Fruit fly (Drosophila melanogaster): ENCODE measurements around the gene Aos1.
A peak's percentile ranks its signal among the peaks of the same experiment; 100 is the strongest.

Aos1 gene

dm6 chr3R:12406235-12407196, 27.1 kb downstream of the Aos1 start, which contains the start of gene CG5167 (continued):
- no peak for TF ChIP-seq sc (optimal IDR thresholded peaks at IDR 0.05)
- TF ChIP-seq sc (GFP tag; optimal IDR thresholded peaks at IDR 0.05), result no peak
- no peak for TF ChIP-seq CG3163 (GFP tag; optimal IDR thresholded peaks at IDR 0.05)
- no peak for TF ChIP-seq ERR (GFP tag; optimal IDR thresholded peaks at IDR 0.05)
- TF ChIP-seq fd3F (GFP tag; optimal IDR thresholded peaks at IDR 0.05), result peak; percentile 3
- TF ChIP-seq CG43689 (GFP tag; IDR thresholded peaks at IDR 0.05), result no peak
- 0 out of 3 replicates have a peak, but pooled peaks have one; percentile 22 for TF ChIP-seq dysf (GFP tag; IDR thresholded peaks at IDR 0.05)
- no peak for TF ChIP-seq Hr78 (GFP tag; optimal IDR thresholded peaks at IDR 0.05)
- TF ChIP-seq ems (GFP tag; optimal IDR thresholded peaks at IDR 0.05), result no peak
- TF ChIP-seq NC2β (GFP tag; optimal IDR thresholded peaks at IDR 0.05), result no peak
- TF ChIP-seq CG15269 (tag; optimal IDR thresholded peaks at IDR 0.05), result peak; percentile 47
- no peak for TF ChIP-seq nau (GFP tag; optimal IDR thresholded peaks at IDR 0.05)
- TF ChIP-seq pita (GFP tag; optimal IDR thresholded peaks at IDR 0.05), result no peak
- no peak for TF ChIP-seq cwo (GFP tag; optimal IDR thresholded peaks at IDR 0.05)
- TF ChIP-seq ind (GFP tag; optimal IDR thresholded peaks at IDR 0.05), result peak; percentile 27
- TF ChIP-seq so (GFP tag; IDR thresholded peaks at IDR 0.05), result 0 out of 3 replicates have a peak, but pooled peaks have one; percentile 21
- TF ChIP-seq CG11085 (GFP tag; IDR thresholded peaks at IDR 0.05), result no peak
- no peak for TF ChIP-seq CG7928 (GFP tag; optimal IDR thresholded peaks at IDR 0.05)
- no peak for TF ChIP-seq ato (GFP tag; IDR thresholded peaks at IDR 0.05; ENCODE audit: partially characterized antibody)
- no peak for TF ChIP-seq CG12071 (GFP tag; optimal IDR thresholded peaks at IDR 0.05)
- TF ChIP-seq pros (GFP tag; optimal IDR thresholded peaks at IDR 0.05), result no peak
- peak; percentile 54 for TF ChIP-seq CG17829 (tag; optimal IDR thresholded peaks at IDR 0.05)
- no peak for TF ChIP-seq CHES-1-like (GFP tag; optimal IDR thresholded peaks at IDR 0.05)
- TF ChIP-seq Sox102F (GFP tag; optimal IDR thresholded peaks at IDR 0.05), result peak; percentile 38
- TF ChIP-seq maf-S (GFP tag; optimal IDR thresholded peaks at IDR 0.05), result no peak
- no peak for TF ChIP-seq Six4 (GFP tag; optimal IDR thresholded peaks at IDR 0.05)
- no peak for TF ChIP-seq Sry-β (GFP tag; optimal IDR thresholded peaks at IDR 0.05)
- TF ChIP-seq dpn (GFP tag; optimal IDR thresholded peaks at IDR 0.05), result peak in 1 of 2 experiments; percentile 49
- no peak for TF ChIP-seq CG18764 (GFP tag; optimal IDR thresholded peaks at IDR 0.05)
- no peak for TF ChIP-seq HmgZ (tag; optimal IDR thresholded peaks at IDR 0.05)
- TF ChIP-seq Spps (tag; optimal IDR thresholded peaks at IDR 0.05), result no peak
- peak; percentile 49 for TF ChIP-seq Xrp1 (GFP tag; IDR thresholded peaks at IDR 0.05)
- TF ChIP-seq HHEX (GFP tag; optimal IDR thresholded peaks at IDR 0.05), result no peak
- TF ChIP-seq CG2120 (GFP tag; optimal IDR thresholded peaks at IDR 0.05), result peak; percentile 44
- no peak for TF ChIP-seq Adf1 (GFP tag; IDR thresholded peaks at IDR 0.05)
- no peak for TF ChIP-seq cas (GFP tag; IDR thresholded peaks at IDR 0.05)
- no peak for TF ChIP-seq zen2 (GFP tag; IDR thresholded peaks at IDR 0.05; ENCODE audit: partially characterized antibody)
- no peak for TF ChIP-seq ash1 (GFP tag; optimal IDR thresholded peaks at IDR 0.05)
- no peak for TF ChIP-seq CG4617 (GFP tag; optimal IDR thresholded peaks at IDR 0.05; ENCODE audit: borderline replicate concordance)
- peak; percentile 28 for TF ChIP-seq Xbp1 (GFP tag; optimal IDR thresholded peaks at IDR 0.05)
- no peak for TF ChIP-seq CG1024 (GFP tag; IDR thresholded peaks at IDR 0.05)
- no peak for TF ChIP-seq inv (GFP tag; IDR thresholded peaks at IDR 0.05; ENCODE audit: partially characterized antibody)
- no peak for TF ChIP-seq CG11247 (GFP tag; IDR thresholded peaks at IDR 0.05)
- no peak for TF ChIP-seq mld (GFP tag; IDR thresholded peaks at IDR 0.05; ENCODE audit: partially characterized antibody)
- peak; percentile 43; the same call in 1 of the 3 replicates for TF ChIP-seq ci (GFP tag; IDR thresholded peaks at IDR 0.05)
- no peak for TF ChIP-seq Sox100B (GFP tag; optimal IDR thresholded peaks at IDR 0.05)
- TF ChIP-seq CG10979 (tag; optimal IDR thresholded peaks at IDR 0.05), result peak; percentile 61
- no peak for TF ChIP-seq hkb (optimal IDR thresholded peaks at IDR 0.05)
- TF ChIP-seq hkb (GFP tag; IDR thresholded peaks at IDR 0.05), result peak; percentile 59
